Worm (Caenorhabditis elegans) whole organism, late embryonic: Measurements from ENCODE around the gene cest-17.

Experiments used
- ama-1 ChIP-seq: fragments of 150-350 bp; optimal IDR thresholded peaks from 2 replicates; lab custom pipeline; 2014
- ceh-19 ChIP-seq: fragments of 200-800 bp; sonication (Bioruptor generic); optimal IDR thresholded peaks from 2 replicates; lab custom pipeline; 2018; ENCODE audit warnings: mild to moderate bottlenecking, missing genetic modification characterization, missing compliant biosample characterization
- ceh-30 ChIP-seq: fragments of 150-350 bp; optimal IDR thresholded peaks from 2 replicates; lab custom pipeline; 2014; ENCODE audit warnings: missing biosample characterization, missing genetic modification characterization
- dmd-4 ChIP-seq: sonication (generic microtip); optimal IDR thresholded peaks from 2 replicates; lab custom pipeline; 2016; ENCODE audit warnings: borderline replicate concordance, missing genetic modification characterization, missing compliant biosample characterization
- ets-4 ChIP-seq: sonication (generic microtip); optimal IDR thresholded peaks from 2 replicates; lab custom pipeline; 2016; ENCODE audit warnings: missing genetic modification characterization, missing compliant biosample characterization
- gmeb-2 ChIP-seq: sonication (generic microtip); optimal IDR thresholded peaks from 2 replicates; lab custom pipeline; 2016; ENCODE audit warnings: missing genetic modification characterization, inconsistent platforms, missing compliant biosample characterization
- nfya-1 ChIP-seq: sonication (generic microtip); optimal IDR thresholded peaks from 2 replicates; lab custom pipeline; 2017; ENCODE audit warnings: missing genetic modification characterization, mild to moderate bottlenecking, missing compliant biosample characterization, antibody characterized with exemption, moderate library complexity
- nhr-232 ChIP-seq: sonication (generic microtip); optimal IDR thresholded peaks from 2 replicates; lab custom pipeline; 2016; ENCODE audit warnings: missing genetic modification characterization, missing compliant biosample characterization
- pha-4 ChIP-seq: fragments of 150-350 bp; optimal IDR thresholded peaks from 2 replicates; lab custom pipeline; 2018; ENCODE audit warnings: missing biosample characterization, missing genetic modification reagents, missing genetic modification characterization
- pqm-1 ChIP-seq: sonication (generic microtip); optimal IDR thresholded peaks from 2 replicates; lab custom pipeline; 2016; ENCODE audit warnings: missing genetic modification characterization, missing compliant biosample characterization
- unc-86 ChIP-seq: sonication (generic microtip); optimal IDR thresholded peaks from 2 replicates; lab custom pipeline; 2016; ENCODE audit warnings: missing genetic modification characterization, missing compliant biosample characterization

ce11 chrV:8163199-8163598 is 39.9 kb upstream of the cest-17 start:
- TF ChIP-seq pha-4 (tag; lab: Kevin White, UChicago), result no peak
- no peak for TF ChIP-seq gmeb-2 (tag; lab: Kevin White, UChicago)
- no peak for TF ChIP-seq dmd-4 (tag; lab: Kevin White, UChicago)
- TF ChIP-seq ceh-30 (tag; lab: Kevin White, UChicago), result no peak
- TF ChIP-seq ets-4 (tag; lab: Kevin White, UChicago), result no peak
- TF ChIP-seq pqm-1 (tag; lab: Kevin White, UChicago), result no peak
- no peak for TF ChIP-seq nfya-1 (tag; lab: Kevin White, UChicago)
- no peak for TF ChIP-seq ceh-19 (GFP tag; lab: Kevin White, UChicago)
- TF ChIP-seq nhr-232 (tag; lab: Kevin White, UChicago), result no peak
- TF ChIP-seq unc-86, result no peak
- TF ChIP-seq ama-1 (lab: Kevin White, UChicago), result no peak
